Worm (Caenorhabditis elegans) whole organism, dauer: ENCODE results near the gene T16A9.5.

Experiments used
- unc-62 ChIP-seq: sonication (generic microtip); optimal IDR thresholded peaks from 2 replicates; lab custom pipeline; 2017; ENCODE audit warnings: missing biosample characterization, missing genetic modification reagents, missing genetic modification characterization

The T16A9.5 gene

DNA sequence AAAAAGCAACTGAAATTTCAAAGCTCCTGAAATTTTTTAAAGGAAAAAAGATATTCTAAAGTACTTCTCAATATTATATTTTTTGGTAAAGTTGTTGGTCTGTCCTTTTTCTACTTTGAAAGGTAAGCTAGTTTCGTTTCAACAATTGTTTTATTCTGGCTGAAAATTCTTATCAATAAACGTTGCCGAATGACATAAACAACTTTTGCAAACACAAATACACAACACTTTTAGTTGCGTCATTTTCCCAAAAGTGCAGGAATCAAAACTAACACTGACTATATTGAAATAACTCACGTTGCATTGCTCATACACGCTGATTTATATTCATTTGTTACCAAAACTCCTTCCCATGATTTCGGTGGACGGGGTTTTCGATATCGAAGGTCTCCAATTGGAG is 49.3 kb downstream of the T16A9.5 start:
- no peak for TF ChIP-seq unc-62
